Fruit fly (Drosophila melanogaster) whole organism, embryonic: ENCODE measurements around the gene MESR3.

Source experiments
- Asciz ChIP-seq: fragments of 200-800 bp; sonication (Bioruptor generic); optimal IDR thresholded peaks from 2 replicates; lab custom pipeline; 2017; ENCODE audit warnings: missing biosample characterization, mild to moderate bottlenecking, missing genetic modification characterization, missing genetic modification reagents
- B-H2 ChIP-seq: fragments of 200-800 bp; sonication (Bioruptor generic); optimal IDR thresholded peaks from 2 replicates; lab custom pipeline; 2018; ENCODE audit warnings: missing biosample characterization, mild to moderate bottlenecking, missing genetic modification characterization
- CG11085 ChIP-seq: fragments of 200-800 bp; sonication (Bioruptor generic); IDR thresholded peaks from 2 replicates; pipeline ENCODE4 v1.3.6; 2022; ENCODE audit warnings: missing biosample characterization, missing genetic modification characterization
- CG12744 ChIP-seq: fragments of 200-800 bp; sonication (Bioruptor generic); optimal IDR thresholded peaks from 2 replicates; lab custom pipeline; 2016; ENCODE audit warnings: missing biosample characterization, missing genetic modification characterization
- CG13287 ChIP-seq: fragments of 200-800 bp; sonication (Bioruptor generic); IDR thresholded peaks from 2 replicates; pipeline ENCODE4 v1.3.6; 2022; ENCODE audit warnings: missing biosample characterization, missing genetic modification characterization; ENCODE audit not compliant: partially characterized antibody
- CG14050 ChIP-seq: fragments of 200-800 bp; sonication (Bioruptor generic); IDR thresholded peaks from 3 replicates; pipeline ENCODE4 v1.3.6; 2022; ENCODE audit warnings: missing biosample characterization, missing genetic modification characterization
- CG14965 ChIP-seq: fragments of 200-800 bp; sonication (Bioruptor generic); optimal IDR thresholded peaks from 2 replicates; lab custom pipeline; 2016; ENCODE audit warnings: missing biosample characterization, missing genetic modification characterization, borderline replicate concordance
- CG17361 ChIP-seq: fragments of 200-800 bp; sonication (Bioruptor generic); IDR thresholded peaks from 3 replicates; pipeline ENCODE4 v1.3.6; 2022; ENCODE audit warnings: missing biosample characterization, missing genetic modification characterization
- CG32532 ChIP-seq: fragments of 200-800 bp; sonication (Bioruptor generic); IDR thresholded peaks from 2 replicates; pipeline ENCODE4 v1.3.6; 2022; ENCODE audit warnings: missing biosample characterization, missing genetic modification characterization
- CG33213 ChIP-seq: fragments of 200-800 bp; sonication (Bioruptor generic); optimal IDR thresholded peaks from 3 replicates; lab custom pipeline; 2016; ENCODE audit warnings: missing biosample characterization, missing genetic modification characterization
- CG42726 ChIP-seq: fragments of 200-800 bp; sonication (Bioruptor generic); IDR thresholded peaks from 2 replicates; pipeline ENCODE4 v1.3.6; 2022; ENCODE audit warnings: missing biosample characterization, missing genetic modification characterization; ENCODE audit not compliant: partially characterized antibody
- CG4328 ChIP-seq: fragments of 200-800 bp; sonication (Bioruptor generic); optimal IDR thresholded peaks from 3 replicates; lab custom pipeline; 2017; ENCODE audit warnings: missing biosample characterization, missing genetic modification reagents, missing genetic modification characterization
- CG4404 ChIP-seq: fragments of 200-800 bp; sonication (Bioruptor generic); IDR thresholded peaks from 2 replicates; pipeline ENCODE4 v1.3.6; 2022; ENCODE audit warnings: missing biosample characterization, missing genetic modification characterization
- CG4854 ChIP-seq: fragments of 200-800 bp; sonication (Bioruptor generic); optimal IDR thresholded peaks from 2 replicates; lab custom pipeline; 2016; ENCODE audit warnings: missing biosample characterization, missing genetic modification characterization, inconsistent platforms
- CG5180 ChIP-seq: fragments of 200-800 bp; sonication (Bioruptor generic); optimal IDR thresholded peaks from 3 replicates; lab custom pipeline; 2017; ENCODE audit warnings: missing biosample characterization, missing genetic modification characterization, mild to moderate bottlenecking, moderate library complexity, missing genetic modification reagents
- CG6689 ChIP-seq: fragments of 200-800 bp; sonication (Bioruptor generic); IDR thresholded peaks from 2 replicates; pipeline ENCODE4 v1.3.6; 2022; ENCODE audit warnings: missing biosample characterization, missing genetic modification characterization
- CG6791 ChIP-seq: fragments of 200-800 bp; sonication (Bioruptor generic); IDR thresholded peaks from 3 replicates; pipeline ENCODE4 v1.3.6; 2022; ENCODE audit warnings: missing biosample characterization, missing genetic modification characterization; ENCODE audit not compliant: partially characterized antibody
- Camta ChIP-seq: fragments of 200-800 bp; sonication (Bioruptor generic); optimal IDR thresholded peaks from 2 replicates; lab custom pipeline; 2016; ENCODE audit warnings: missing biosample characterization, missing genetic modification characterization
- CkIIα-i1 ChIP-seq: fragments of 200-800 bp; sonication (Bioruptor generic); IDR thresholded peaks from 2 replicates; pipeline ENCODE4 v1.3.6; 2022; ENCODE audit warnings: missing biosample characterization, missing genetic modification characterization
- Dad ChIP-seq: fragments of 200-800 bp; sonication (Bioruptor generic); optimal IDR thresholded peaks from 3 replicates; lab custom pipeline; 2016; ENCODE audit warnings: missing biosample characterization, missing genetic modification characterization
- Dip2 ChIP-seq: fragments of 200-800 bp; sonication (Bioruptor generic); IDR thresholded peaks from 2 replicates; pipeline ENCODE4 v1.3.6; 2022; ENCODE audit warnings: missing biosample characterization, missing genetic modification characterization
- Dref ChIP-seq: fragments of 200-800 bp; sonication (Bioruptor generic); IDR thresholded peaks from 2 replicates; pipeline ENCODE4 v1.3.6; 2022; ENCODE audit warnings: missing biosample characterization, missing genetic modification characterization
- E2f1 ChIP-seq: fragments of 200-800 bp; sonication (Bioruptor generic); IDR thresholded peaks from 2 replicates; pipeline ENCODE4 v1.3.6; 2022; ENCODE audit warnings: missing biosample characterization, missing genetic modification characterization
- Hr51 ChIP-seq, 2 experiments: fragments of 200-800 bp; sonication (Bioruptor generic); optimal IDR thresholded peaks; 2 replicates in 1 of 2; 3 replicates in 1 of 2; lab custom pipeline; 2016 to 2018; ENCODE audit warnings: missing biosample characterization in 2 of 2, missing genetic modification characterization in 2 of 2, mild to moderate bottlenecking in 1 of 2, moderate library complexity in 1 of 2
- Nf-YA ChIP-seq: fragments of 200-800 bp; sonication (Bioruptor generic); IDR thresholded peaks from 2 replicates; pipeline ENCODE4 v1.3.6; 2022; ENCODE audit warnings: missing biosample characterization, missing genetic modification characterization
- Nf-YC ChIP-seq: fragments of 200-800 bp; optimal IDR thresholded peaks from 3 replicates; lab custom pipeline; 2019; ENCODE audit warnings: missing biosample characterization, mild to moderate bottlenecking, missing genetic modification characterization, moderate library complexity
- Rfx ChIP-seq: fragments of 200-800 bp; sonication (Bioruptor generic); IDR thresholded peaks from 2 replicates; pipeline ENCODE4 v1.3.6; 2022; ENCODE audit warnings: missing biosample characterization, missing genetic modification characterization
- Sox102F ChIP-seq: fragments of 200-800 bp; sonication (Bioruptor generic); optimal IDR thresholded peaks from 2 replicates; lab custom pipeline; 2018; ENCODE audit warnings: missing biosample characterization, mild to moderate bottlenecking, missing genetic modification characterization, moderate library complexity
- Usf ChIP-seq: fragments of 200-800 bp; sonication (Bioruptor generic); optimal IDR thresholded peaks from 2 replicates; lab custom pipeline; 2017; ENCODE audit warnings: missing genotype, missing biosample characterization, missing genetic modification characterization
- abd-A ChIP-seq: fragments of 200-800 bp; sonication (Bioruptor generic); optimal IDR thresholded peaks from 3 replicates; lab custom pipeline; 2019; ENCODE audit warnings: missing biosample characterization, mild to moderate bottlenecking, missing genetic modification characterization, moderate library complexity
- az2 ChIP-seq: fragments of 200-800 bp; sonication (Bioruptor generic); optimal IDR thresholded peaks from 3 replicates; lab custom pipeline; 2016; ENCODE audit warnings: missing biosample characterization, missing genetic modification characterization
- cg ChIP-seq: fragments of 200-800 bp; sonication (Bioruptor generic); optimal IDR thresholded peaks from 3 replicates; lab custom pipeline; 2019; ENCODE audit warnings: missing biosample characterization, mild to moderate bottlenecking, missing genetic modification characterization, moderate library complexity
- crc ChIP-seq: fragments of 200-800 bp; sonication (Bioruptor generic); optimal IDR thresholded peaks from 2 replicates; lab custom pipeline; 2016; ENCODE audit warnings: missing biosample characterization, missing genetic modification characterization
- exex ChIP-seq: fragments of 200-800 bp; sonication (Bioruptor generic); optimal IDR thresholded peaks from 4 replicates; lab custom pipeline; 2018; ENCODE audit warnings: missing biosample characterization, mild to moderate bottlenecking, missing genetic modification characterization, moderate library complexity
- eyg ChIP-seq: fragments of 200-800 bp; sonication (Bioruptor generic); optimal IDR thresholded peaks from 3 replicates; lab custom pipeline; 2016; ENCODE audit warnings: missing biosample characterization, missing genetic modification characterization
- fd102C ChIP-seq: fragments of 200-800 bp; sonication (Bioruptor generic); optimal IDR thresholded peaks from 2 replicates; lab custom pipeline; 2018; ENCODE audit warnings: missing biosample characterization, mild to moderate bottlenecking, missing genetic modification characterization, moderate library complexity
- jigr1 ChIP-seq: fragments of 200-800 bp; sonication (Bioruptor generic); IDR thresholded peaks from 3 replicates; pipeline ENCODE4 v1.3.6; 2022; ENCODE audit warnings: missing biosample characterization, missing genetic modification characterization
- kay ChIP-seq: fragments of 200-800 bp; sonication (Bioruptor generic); optimal IDR thresholded peaks from 2 replicates; lab custom pipeline; 2016; ENCODE audit warnings: missing biosample characterization, missing genetic modification characterization
- lmd ChIP-seq: fragments of 200-800 bp; sonication (Bioruptor generic); IDR thresholded peaks from 2 replicates; pipeline ENCODE4 v1.3.6; 2022; ENCODE audit warnings: missing biosample characterization, missing genetic modification characterization
- onecut ChIP-seq: fragments of 200-800 bp; sonication (Bioruptor generic); IDR thresholded peaks from 2 replicates; pipeline ENCODE4 v1.3.6; 2022; ENCODE audit warnings: missing biosample characterization, missing genetic modification characterization
- org-1 ChIP-seq: fragments of 200-800 bp; sonication (Bioruptor generic); optimal IDR thresholded peaks from 2 replicates; lab custom pipeline; 2017; ENCODE audit warnings: missing biosample characterization, missing genetic modification characterization
- rib ChIP-seq: fragments of 200-800 bp; sonication (Bioruptor generic); IDR thresholded peaks from 2 replicates; pipeline ENCODE4 v1.3.6; 2022; ENCODE audit warnings: missing biosample characterization, missing genetic modification characterization
- scrt ChIP-seq: fragments of 200-800 bp; sonication (Bioruptor generic); optimal IDR thresholded peaks from 2 replicates; lab custom pipeline; 2018; ENCODE audit warnings: missing biosample characterization, mild to moderate bottlenecking, missing genetic modification characterization, moderate library complexity
- sens-2 ChIP-seq: fragments of 200-800 bp; sonication (Bioruptor generic); IDR thresholded peaks from 2 replicates; pipeline ENCODE4 v1.3.6; 2022; ENCODE audit warnings: missing biosample characterization, missing genetic modification characterization
- sim ChIP-seq: fragments of 200-800 bp; sonication (Bioruptor generic); IDR thresholded peaks from 2 replicates; pipeline ENCODE4 v1.3.6; 2022; ENCODE audit warnings: missing biosample characterization, missing genetic modification characterization
- sna ChIP-seq: fragments of 200-800 bp; sonication (Bioruptor generic); IDR thresholded peaks from 2 replicates; pipeline ENCODE4 v1.3.6; 2022; ENCODE audit warnings: missing biosample characterization, missing genetic modification characterization; ENCODE audit not compliant: partially characterized antibody
- so ChIP-seq: fragments of 200-800 bp; sonication (Bioruptor generic); IDR thresholded peaks from 3 replicates; pipeline ENCODE4 v1.3.6; 2022; ENCODE audit warnings: missing biosample characterization, missing genetic modification characterization
- tgo ChIP-seq: fragments of 200-800 bp; sonication (Bioruptor generic); IDR thresholded peaks from 3 replicates; pipeline ENCODE4 v1.3.6; 2022; ENCODE audit warnings: missing biosample characterization, missing genetic modification characterization
- twi ChIP-seq: fragments of 200-800 bp; optimal IDR thresholded peaks from 2 replicates; lab custom pipeline; 2019; ENCODE audit warnings: missing biosample characterization, mild to moderate bottlenecking, missing genetic modification characterization, moderate library complexity
- unc-4 ChIP-seq: fragments of 200-800 bp; sonication (Bioruptor generic); IDR thresholded peaks from 2 replicates; pipeline ENCODE4 v1.3.6; 2022; ENCODE audit warnings: missing biosample characterization, missing genetic modification characterization; ENCODE audit not compliant: partially characterized antibody
- unpg ChIP-seq: fragments of 200-800 bp; sonication (Bioruptor generic); optimal IDR thresholded peaks from 3 replicates; lab custom pipeline; 2018; ENCODE audit warnings: missing biosample characterization, mild to moderate bottlenecking, missing genetic modification characterization, moderate library complexity
- zfh1 ChIP-seq: fragments of 200-800 bp; sonication (Bioruptor generic); IDR thresholded peaks from 3 replicates; pipeline ENCODE4 v1.3.6; 2022; ENCODE audit warnings: missing biosample characterization, missing genetic modification characterization

MESR3 gene

DNA sequence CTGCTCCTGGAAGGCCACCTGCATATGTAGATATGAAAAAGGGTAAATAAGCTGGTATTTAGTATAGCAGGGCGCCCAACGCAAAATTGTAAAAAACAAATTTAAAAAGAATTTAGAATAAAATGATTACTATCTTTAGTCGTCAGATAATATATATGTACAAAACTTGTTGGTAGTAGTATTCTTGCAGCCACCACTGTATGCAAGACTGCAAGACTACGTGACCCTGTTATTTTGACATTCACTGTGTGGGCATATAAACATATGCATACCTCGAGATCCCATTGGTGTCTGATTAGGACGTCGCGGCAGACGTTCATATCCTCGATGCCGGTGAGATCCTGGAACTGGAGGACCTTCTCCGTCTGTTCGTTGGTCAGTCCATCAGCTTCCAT lies 90.8 kb downstream of the MESR3 start (continued):
- TF ChIP-seq sna (no peak), CG14965 (no peak), onecut (GFP tag; lab: Robert Waterston, UW) (no peak), az2 (GFP tag; lab: Kevin White, UChicago) (peak; percentile 40), Dad (GFP tag; lab: Kevin White, UChicago) (no peak), abd-A (tag; lab: Kevin White, UChicago) (no peak), CG32532 (GFP tag; lab: Robert Waterston, UW) (peak; percentile 67), CG14050 (GFP tag; lab: Robert Waterston, UW) (no peak), scrt (GFP tag; lab: Kevin White, UChicago) (no peak), Asciz (GFP tag; lab: Kevin White, UChicago) (no peak), Rfx (GFP tag; lab: Robert Waterston, UW) (peak; percentile 56; the same call in 1 of the 2 replicates), CG12744 (no peak), unc-4 (no peak; the same call in 1 of the 2 replicates), CG4404 (GFP tag; lab: Robert Waterston, UW) (no peak), Camta (GFP tag; lab: Kevin White, UChicago) (no peak), so (GFP tag; lab: Robert Waterston, UW) (no peak), crc (GFP tag; lab: Kevin White, UChicago) (peak; percentile 25), eyg (GFP tag; lab: Kevin White, UChicago) (no peak), tgo (GFP tag; lab: Robert Waterston, UW) (no peak), B-H2 (GFP tag; lab: Kevin White, UChicago) (no peak), unpg (GFP tag; lab: Kevin White, UChicago) (no peak), sens-2 (GFP tag; lab: Robert Waterston, UW) (no peak), fd102C (no peak), org-1 (GFP tag; lab: Kevin White, UChicago) (no peak), twi (tag; lab: Kevin White, UChicago) (no peak), Dip2 (GFP tag; lab: Robert Waterston, UW) (no peak), CG4328 (GFP tag; lab: Kevin White, UChicago) (no peak), Dref (no peak), Usf (no peak), CG17361 (GFP tag; lab: Robert Waterston, UW) (no peak), Nf-YC (tag; lab: Kevin White, UChicago) (no peak), CG13287 (GFP tag; lab: Robert Waterston, UW) (no peak), kay (no peak), jigr1 (GFP tag; lab: Robert Waterston, UW) (no peak), exex (tag; lab: Kevin White, UChicago) (no peak), cg (no peak), CG42726 (no peak), lmd (GFP tag; lab: Robert Waterston, UW) (no peak; the same call in 1 of the 2 replicates), Hr51 (GFP tag; optimal IDR thresholded peaks at IDR 0.05; lab: Kevin White, UChicago) (peak in 1 of 2 experiments; percentile 26), Sox102F (GFP tag; lab: Kevin White, UChicago) (no peak), CG6791 (no peak), CG4854 (GFP tag; lab: Kevin White, UChicago) (no peak), Nf-YA (GFP tag; lab: Robert Waterston, UW) (no peak), CG11085 (GFP tag; lab: Robert Waterston, UW) (no peak), zfh1 (GFP tag; lab: Robert Waterston, UW) (no peak; the same call in 2 of the 3 replicates), CG5180 (GFP tag; lab: Kevin White, UChicago) (no peak), rib (GFP tag; lab: Robert Waterston, UW) (no peak), sim (no peak), CG33213 (GFP tag; lab: Kevin White, UChicago) (no peak), E2f1 (GFP tag; lab: Robert Waterston, UW) (no peak), CkIIα-i1 (GFP tag; lab: Robert Waterston, UW) (no peak), CG6689 (GFP tag; lab: Robert Waterston, UW) (no peak)
